Fruit fly (Drosophila melanogaster) ovary, adult (tissue): ENCODE measurements around the gene CG11893.

ENCODE experiments used
- CG17801 ChIP-seq: fragments of 200-800 bp; optimal IDR thresholded peaks from 2 replicates; lab custom pipeline; 2019; ENCODE audit warnings: missing biosample characterization, mild to moderate bottlenecking, missing genetic modification characterization, moderate library complexity; ENCODE audit not compliant: partially characterized antibody

The CG11893 gene

dm6 chr3R:25289589-25289988, at the start of gene CG11893:
TSS of gene CG11893 (plus strand) at chr3R:25289889.
- TF ChIP-seq CG17801 (GFP tag; lab: Kevin White, UChicago), result no peak

dm6 chr3R:25241507-25242070, 48.1 kb upstream of the CG11893 start, which contains the start of gene CG11854:
TSS of gene CG11854 (plus strand) at chr3R:25242020.
- TF ChIP-seq CG17801 (GFP tag; lab: Kevin White, UChicago), result no peak

dm6 chr3R:25245052-25245813, 44.5 kb upstream of the CG11893 start, which contains the start of gene bam:
TSS of gene bam (minus strand) at chr3R:25245109.
- TF ChIP-seq CG17801 (GFP tag; lab: Kevin White, UChicago), result no peak

dm6 chr3R:25247379-25247869, 42.3 kb upstream of the CG11893 start, which contains the start of the genes RpS27 and Nup37:
TSS of gene RpS27 (minus strand) at chr3R:25247514.
TSS of gene Nup37 (plus strand) at chr3R:25247658.
- TF ChIP-seq CG17801 (GFP tag; lab: Kevin White, UChicago), result peak; percentile 89

dm6 chr3R:25249145-25250141, 40.2 kb upstream of the CG11893 start, which contains the start of gene Nup358:
TSS of gene Nup358 (plus strand) at chr3R:25249348.
- peak; percentile 66 for TF ChIP-seq CG17801 (GFP tag; lab: Kevin White, UChicago)

dm6 chr3R:25258628-25259240, 31.0 kb upstream of the CG11893 start, which contains the start of gene CG11857:
TSS of gene CG11857 (plus strand) at chr3R:25258898.
- peak; percentile 97 for TF ChIP-seq CG17801 (GFP tag; lab: Kevin White, UChicago)

- no peak for TF ChIP-seq CG17801 (GFP tag; lab: Kevin White, UChicago)
Measured at dm6 chr3R:25260670-25261069, 29.0 kb upstream of the CG11893 start.

- TF ChIP-seq CG17801 (GFP tag; lab: Kevin White, UChicago), result peak; percentile 83
Measured at dm6 chr3R:25262322-25262761, 27.3 kb upstream of the CG11893 start, which contains the start of the genes Kdsr and CG11858. TSS of gene Kdsr (minus strand) at chr3R:25262498. TSS of gene CG11858 (plus strand) at chr3R:25262741.

dm6 chr3R:25265589-25266201, 24.0 kb upstream of the CG11893 start, which contains the start of the genes GlnRS and RIOK2:
TSS of gene GlnRS (minus strand) at chr3R:25265721.
TSS of gene RIOK2 (plus strand) at chr3R:25265844.
- peak; percentile 65 for TF ChIP-seq CG17801 (GFP tag; lab: Kevin White, UChicago)

- no peak for TF ChIP-seq CG17801 (GFP tag; lab: Kevin White, UChicago)
Measured at dm6 chr3R:25266751-25267150, 22.9 kb upstream of the CG11893 start.

- no peak for TF ChIP-seq CG17801 (GFP tag; lab: Kevin White, UChicago)
Measured at dm6 chr3R:25269909-25270308, 19.8 kb upstream of the CG11893 start, which contains the start of the genes CG11889 and CG11891. TSS of gene CG11889 (plus strand) at chr3R:25270209. TSS of gene CG11891 (plus strand) at chr3R:25270209.

dm6 chr3R:25273537-25273936, 16.2 kb upstream of the CG11893 start, which contains the start of gene CG11878:
TSS of gene CG11878 (plus strand) at chr3R:25273837.
- TF ChIP-seq CG17801 (GFP tag; lab: Kevin White, UChicago), result no peak

- peak; percentile 77 for TF ChIP-seq CG17801 (GFP tag; lab: Kevin White, UChicago)
Measured at dm6 chr3R:25275276-25275675, 14.4 kb upstream of the CG11893 start.
